Worm (Caenorhabditis elegans): ENCODE data around the gene btb-12.

ce11 chrII:1650502-1650901 lies 4.5 kb upstream of the btb-12 start, which contains the start of gene fbxb-20:
- no peak for TF ChIP-seq him-1 (tag; optimal IDR thresholded peaks at IDR 0.05)
- no peak for TF ChIP-seq W03F9.2 (tag; optimal IDR thresholded peaks at IDR 0.05)
- no peak for TF ChIP-seq dao-5 (tag; optimal IDR thresholded peaks at IDR 0.05)
